Fruit fly (Drosophila melanogaster): ENCODE data around the gene CG43897.
A peak's percentile ranks its signal among the peaks of the same experiment; 100 is the strongest.

The CG43897 gene

DNA sequence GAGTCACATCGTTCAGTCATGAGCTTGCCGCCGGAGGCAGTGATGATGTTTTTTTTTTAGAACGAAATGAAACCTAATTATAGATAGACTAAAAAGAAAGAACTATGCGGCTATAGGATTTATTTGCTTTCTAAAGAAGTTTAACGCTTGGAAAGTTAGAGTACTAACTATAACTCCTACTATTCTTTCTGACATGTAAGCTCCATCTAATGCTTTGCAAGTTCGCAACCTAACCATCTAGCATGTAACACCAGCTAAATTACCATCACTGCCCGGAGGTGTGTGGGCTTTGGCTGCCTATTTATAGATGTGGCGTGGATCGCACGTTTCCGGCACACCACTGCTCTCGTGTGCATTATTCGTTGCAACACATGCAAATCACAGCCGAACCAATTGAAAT is 28.4 kb downstream of the CG43897 start:
- TF ChIP-seq Clk (GFP tag; optimal IDR thresholded peaks at IDR 0.05): no peak
- TF ChIP-seq tj (GFP tag; optimal IDR thresholded peaks at IDR 0.05): no peak
- TF ChIP-seq Mnt (GFP tag; optimal IDR thresholded peaks at IDR 0.05): no peak
- TF ChIP-seq CG33017 (tag; optimal IDR thresholded peaks at IDR 0.05): no peak
- no peak for TF ChIP-seq cnc (optimal IDR thresholded peaks at IDR 0.05)
- no peak for TF ChIP-seq bab1 (GFP tag; optimal IDR thresholded peaks at IDR 0.05)
- TF ChIP-seq CG7101 (tag; optimal IDR thresholded peaks at IDR 0.05): no peak
- TF ChIP-seq cic (GFP tag; optimal IDR thresholded peaks at IDR 0.05): no peak
- no peak for TF ChIP-seq CG1620 (GFP tag; optimal IDR thresholded peaks at IDR 0.05)
- TF ChIP-seq pad (GFP tag; optimal IDR thresholded peaks at IDR 0.05): no peak
- no peak for TF ChIP-seq CG12768 (GFP tag; optimal IDR thresholded peaks at IDR 0.05)
- TF ChIP-seq kay (GFP tag; ENCODE audit: borderline replicate concordance): no peak
- TF ChIP-seq CG7045 (GFP tag; optimal IDR thresholded peaks at IDR 0.05): no peak
- no peak for TF ChIP-seq Hr96 (GFP tag; optimal IDR thresholded peaks at IDR 0.05)
- no peak for TF ChIP-seq ovo (GFP tag; optimal IDR thresholded peaks at IDR 0.05)
- TF ChIP-seq toe (GFP tag; optimal IDR thresholded peaks at IDR 0.05): no peak
- TF ChIP-seq CG14711 (tag; optimal IDR thresholded peaks at IDR 0.05): no peak

DNA sequence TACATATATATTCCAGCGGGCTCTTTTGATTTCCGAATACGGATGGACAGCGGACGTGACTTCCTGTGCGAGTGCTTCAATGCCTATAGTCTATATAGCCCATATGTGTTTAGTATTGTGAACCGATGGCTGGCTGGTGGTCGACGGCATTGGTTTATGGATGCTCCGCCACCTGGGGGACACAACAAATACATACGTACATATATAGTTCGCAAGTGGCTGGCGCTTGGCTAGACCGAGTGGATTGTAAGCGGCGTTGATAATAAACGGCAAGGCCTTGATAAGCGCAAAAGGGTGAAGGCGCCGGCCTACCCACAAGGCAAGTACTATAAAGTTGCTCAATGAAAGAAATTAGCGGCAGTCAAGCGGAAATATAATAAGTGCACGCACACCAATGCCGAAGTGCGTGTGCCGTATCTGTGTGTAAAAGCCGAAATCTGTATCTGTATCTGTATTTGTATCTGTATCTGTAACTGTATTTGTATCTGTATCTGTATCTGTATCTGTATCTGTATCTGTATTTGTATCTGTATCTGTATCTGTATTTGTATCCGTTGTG is 32.4 kb downstream of the CG43897 start:
- TF ChIP-seq cic (GFP tag; optimal IDR thresholded peaks at IDR 0.05) (peak; percentile 84), Hr96 (GFP tag; optimal IDR thresholded peaks at IDR 0.05) (no peak), CG7101 (tag; optimal IDR thresholded peaks at IDR 0.05) (no peak), CG14711 (tag; optimal IDR thresholded peaks at IDR 0.05) (no peak), toe (GFP tag; optimal IDR thresholded peaks at IDR 0.05) (no peak)

DNA sequence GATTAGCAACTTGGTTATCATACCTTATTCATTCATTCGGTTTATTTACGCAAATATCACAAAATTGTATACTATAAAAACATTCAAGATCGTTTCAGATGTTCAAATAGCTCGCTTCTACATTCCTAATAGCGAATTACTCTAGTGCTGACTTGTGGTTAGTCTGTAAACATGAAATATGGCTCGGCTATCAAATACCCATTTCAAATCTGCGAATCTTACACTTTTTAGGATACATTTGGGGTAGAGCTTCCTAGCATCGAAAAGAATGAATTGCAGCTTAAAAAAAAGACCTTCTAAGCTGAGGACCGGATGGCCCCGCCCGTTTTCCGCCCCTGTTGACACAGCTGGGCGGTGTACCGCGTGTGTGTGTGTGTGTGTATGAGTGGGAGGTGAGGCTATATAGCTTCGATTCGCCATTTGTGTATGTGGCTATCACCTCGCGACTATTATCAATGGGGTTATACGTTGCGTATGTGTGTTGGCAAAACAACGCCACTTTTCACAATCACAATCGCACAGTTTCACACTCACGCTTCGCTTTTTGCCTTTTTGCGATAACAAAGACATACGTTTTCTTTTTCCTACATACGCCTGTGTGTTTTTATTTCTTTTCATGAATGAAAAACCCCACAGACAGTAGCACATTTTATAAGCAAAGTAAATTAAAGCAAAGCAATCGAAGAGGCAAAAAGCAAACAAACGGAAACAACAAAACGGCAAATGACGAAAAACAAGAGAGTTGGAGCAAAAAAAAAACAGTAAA is 33.1 kb downstream of the CG43897 start:
- TF ChIP-seq cnc (optimal IDR thresholded peaks at IDR 0.05): no peak
- TF ChIP-seq cic (GFP tag; optimal IDR thresholded peaks at IDR 0.05): peak; percentile 99
- TF ChIP-seq Mnt (GFP tag; optimal IDR thresholded peaks at IDR 0.05): peak; percentile 36

DNA sequence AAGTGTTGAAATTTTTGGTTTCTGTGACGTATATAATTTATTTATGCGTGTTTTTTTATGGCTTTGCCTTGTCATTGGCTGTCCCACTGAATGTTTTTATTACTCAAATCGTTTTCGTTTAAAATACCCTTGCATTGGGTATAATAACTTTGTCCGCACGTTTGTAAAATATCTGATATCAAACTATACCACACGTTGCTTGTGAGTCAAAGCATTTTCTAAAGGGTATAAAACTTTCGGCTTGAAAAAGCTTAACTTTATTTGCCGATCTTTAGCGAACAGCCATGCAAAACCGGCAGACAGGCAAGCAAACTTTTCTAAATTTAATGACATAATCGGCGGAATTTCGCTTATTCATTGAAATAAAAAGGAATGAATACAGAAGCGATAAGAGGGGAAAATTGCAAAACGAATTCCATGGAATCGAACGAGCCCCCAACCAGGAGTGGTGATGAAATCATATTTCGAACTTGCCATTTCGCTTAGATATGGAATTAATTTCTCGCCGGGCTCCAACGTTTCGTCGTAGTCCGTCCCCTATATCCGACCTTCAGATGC is 33.9 kb downstream of the CG43897 start:
- TF ChIP-seq tj (GFP tag; optimal IDR thresholded peaks at IDR 0.05) (peak; percentile 87), CG14711 (tag; optimal IDR thresholded peaks at IDR 0.05) (peak; percentile 24), cnc (optimal IDR thresholded peaks at IDR 0.05) (no peak)

DNA sequence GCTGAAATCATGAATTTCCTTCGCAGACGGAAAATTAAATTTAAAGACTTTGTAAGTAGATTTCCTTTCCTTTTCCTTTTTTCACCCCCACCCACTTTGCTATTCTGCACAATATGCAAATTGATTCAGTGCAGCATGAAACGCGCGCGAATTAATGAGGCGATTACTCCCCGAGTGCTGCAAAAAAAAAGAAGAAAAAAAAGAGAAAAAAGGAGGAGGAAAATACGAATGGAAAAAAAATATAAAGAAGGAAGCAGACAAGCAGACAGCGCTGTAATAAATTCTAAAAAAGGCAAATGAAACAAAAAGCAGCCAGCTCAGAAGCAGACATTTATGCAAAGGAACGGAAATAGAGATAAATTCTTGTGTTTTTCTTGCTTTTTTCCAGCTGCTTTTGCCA is 35.1 kb downstream of the CG43897 start:
- TF ChIP-seq tj (GFP tag; optimal IDR thresholded peaks at IDR 0.05) (peak; percentile 42), CG7101 (tag; optimal IDR thresholded peaks at IDR 0.05) (no peak)

DNA sequence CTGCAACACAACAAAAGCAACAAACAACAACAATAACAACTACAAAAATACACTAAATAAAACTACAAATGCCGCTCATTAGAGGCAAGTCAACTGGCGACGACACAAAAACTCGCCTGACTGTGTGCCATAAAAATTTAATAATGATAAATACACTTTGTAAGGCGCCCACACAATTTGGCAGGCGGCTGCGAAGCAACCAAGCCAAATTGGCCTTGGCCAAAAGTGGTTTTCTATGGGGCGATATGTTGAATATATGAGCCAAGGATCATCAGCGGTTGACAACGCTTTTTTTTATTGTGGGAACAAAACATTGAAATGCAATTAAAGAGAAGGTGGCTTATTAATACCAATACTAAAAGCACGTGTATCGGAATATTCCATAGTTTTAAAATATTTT is 36.5 kb downstream of the CG43897 start:
- TF ChIP-seq Hr96 (GFP tag; optimal IDR thresholded peaks at IDR 0.05) (no peak), ovo (GFP tag; optimal IDR thresholded peaks at IDR 0.05) (no peak), CG1620 (GFP tag; optimal IDR thresholded peaks at IDR 0.05) (no peak), CG14711 (tag; optimal IDR thresholded peaks at IDR 0.05) (no peak), Clk (GFP tag; optimal IDR thresholded peaks at IDR 0.05) (no peak), CG7045 (GFP tag; optimal IDR thresholded peaks at IDR 0.05) (no peak), tj (GFP tag; optimal IDR thresholded peaks at IDR 0.05) (no peak), CG7101 (tag; optimal IDR thresholded peaks at IDR 0.05) (no peak), CG11617 (GFP tag; optimal IDR thresholded peaks at IDR 0.05) (no peak), Mnt (GFP tag; optimal IDR thresholded peaks at IDR 0.05) (no peak), kay (GFP tag; ENCODE audit: borderline replicate concordance) (no peak), CG5204 (GFP tag; optimal IDR thresholded peaks at IDR 0.05) (no peak), Crg-1 (GFP tag; optimal IDR thresholded peaks at IDR 0.05) (no peak), toe (GFP tag; optimal IDR thresholded peaks at IDR 0.05) (no peak), CG12768 (GFP tag; optimal IDR thresholded peaks at IDR 0.05) (no peak), bab1 (GFP tag; optimal IDR thresholded peaks at IDR 0.05) (no peak), cnc (optimal IDR thresholded peaks at IDR 0.05) (no peak), cic (GFP tag; optimal IDR thresholded peaks at IDR 0.05) (no peak), CG33017 (tag; optimal IDR thresholded peaks at IDR 0.05) (no peak), pad (GFP tag; optimal IDR thresholded peaks at IDR 0.05) (no peak)

DNA sequence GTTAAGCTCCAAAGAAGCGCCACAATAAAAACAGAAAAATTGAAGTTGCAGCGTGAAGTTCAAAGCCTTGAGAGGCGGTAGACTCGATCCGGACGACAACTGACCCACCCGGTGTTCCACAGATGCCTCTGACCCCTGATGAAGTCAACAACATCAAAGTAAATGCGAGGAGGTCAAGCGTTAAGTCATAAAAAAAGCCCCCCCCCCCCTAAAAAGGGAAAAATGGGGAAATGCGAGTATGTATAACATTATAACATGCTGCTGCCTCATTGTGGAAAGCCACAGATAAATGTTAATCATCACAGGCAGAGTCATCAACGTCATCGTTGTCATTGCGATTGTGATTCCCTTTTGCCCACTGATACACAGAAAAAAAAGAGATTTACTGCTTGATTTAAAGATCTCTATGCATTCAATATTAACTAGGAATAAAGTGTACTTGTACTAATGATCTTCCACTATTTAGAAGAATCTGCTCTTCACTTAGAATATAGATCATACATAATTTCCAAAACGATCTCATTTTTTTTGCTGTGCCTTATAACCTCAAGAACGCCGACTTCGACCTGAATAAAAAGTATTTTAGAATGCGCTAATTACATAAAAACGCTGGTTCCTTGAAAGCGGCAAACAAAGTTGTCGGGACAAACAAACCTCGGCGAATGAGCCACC is 37.5 kb downstream of the CG43897 start:
- TF ChIP-seq CG12768 (GFP tag; optimal IDR thresholded peaks at IDR 0.05): no peak
- TF ChIP-seq CG1620 (GFP tag; optimal IDR thresholded peaks at IDR 0.05): no peak
- TF ChIP-seq CG33017 (tag; optimal IDR thresholded peaks at IDR 0.05): no peak
- no peak for TF ChIP-seq ovo (GFP tag; optimal IDR thresholded peaks at IDR 0.05)
- TF ChIP-seq Mnt (GFP tag; optimal IDR thresholded peaks at IDR 0.05): no peak
- TF ChIP-seq CG5204 (GFP tag; optimal IDR thresholded peaks at IDR 0.05): no peak

All from whole organism, adult.